Worm (Caenorhabditis elegans): ENCODE data around the gene paqr-1.

The paqr-1 gene

DNA sequence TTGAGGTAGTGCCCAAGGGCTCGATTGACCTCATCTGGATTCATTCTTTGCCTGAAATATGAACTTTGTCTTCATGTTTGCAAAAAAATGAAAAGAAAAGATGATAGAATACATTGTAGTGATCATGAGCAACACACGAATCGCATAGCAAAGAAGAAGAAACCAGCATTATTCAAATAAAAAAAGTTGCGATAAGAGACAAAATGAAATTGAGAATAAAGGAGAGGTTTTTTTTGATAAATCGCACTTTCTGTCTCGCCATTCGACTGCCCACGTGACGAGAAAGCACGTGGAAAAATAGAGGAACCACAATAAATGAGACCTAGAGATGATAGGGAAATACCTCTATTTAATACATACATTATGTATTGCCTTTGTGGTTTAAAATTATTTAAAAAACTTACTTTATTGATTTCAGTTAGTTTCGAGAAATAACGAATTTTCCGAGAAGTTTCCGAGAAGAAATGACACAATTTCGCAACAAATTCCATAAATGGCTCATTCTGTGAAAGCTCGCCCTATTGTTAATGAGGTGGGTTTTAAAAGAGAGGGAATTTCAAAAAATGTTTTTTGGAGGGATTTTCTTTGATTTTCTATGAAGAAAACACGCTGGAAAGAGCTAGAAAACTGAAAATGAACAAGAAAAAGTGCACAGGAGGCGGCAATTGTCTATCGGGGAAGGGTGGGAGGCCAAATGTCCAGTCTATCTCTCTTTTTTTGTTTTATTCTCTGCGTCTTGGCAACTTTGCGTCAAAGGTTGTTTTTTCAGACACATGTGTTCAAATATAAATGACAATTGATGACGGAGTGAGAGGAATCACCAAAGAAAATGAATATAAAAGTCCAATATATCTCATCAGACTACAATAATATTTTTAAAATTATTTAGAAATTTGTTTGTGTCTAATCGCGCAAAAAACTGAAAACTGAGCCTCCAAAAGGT is at the start of gene paqr-1:
Gene paqr-1 (minus strand): TSS at position 51 of the 943 bp plus-strand sequence.
- TF ChIP-seq sptf-1 (tag; optimal IDR thresholded peaks at IDR 0.05) (no peak), cnd-1 (tag; optimal IDR thresholded peaks at IDR 0.05) (no peak), nhr-237 (tag; optimal IDR thresholded peaks at IDR 0.05) (no peak), drap-1 (GFP tag; optimal IDR thresholded peaks at IDR 0.05) (no peak), hlh-1 (tag; optimal IDR thresholded peaks at IDR 0.05) (peak; percentile 41), ces-1 (GFP tag; optimal IDR thresholded peaks at IDR 0.05) (peak; percentile 56), tbx-8 (GFP tag; optimal IDR thresholded peaks at IDR 0.05) (no peak), mls-2 (tag; optimal IDR thresholded peaks at IDR 0.05) (no peak), unc-62 (GFP tag; optimal IDR thresholded peaks at IDR 0.05) (no peak), blmp-1 (tag; optimal IDR thresholded peaks at IDR 0.05) (no peak), nhr-28 (tag; optimal IDR thresholded peaks at IDR 0.05) (no peak)

DNA sequence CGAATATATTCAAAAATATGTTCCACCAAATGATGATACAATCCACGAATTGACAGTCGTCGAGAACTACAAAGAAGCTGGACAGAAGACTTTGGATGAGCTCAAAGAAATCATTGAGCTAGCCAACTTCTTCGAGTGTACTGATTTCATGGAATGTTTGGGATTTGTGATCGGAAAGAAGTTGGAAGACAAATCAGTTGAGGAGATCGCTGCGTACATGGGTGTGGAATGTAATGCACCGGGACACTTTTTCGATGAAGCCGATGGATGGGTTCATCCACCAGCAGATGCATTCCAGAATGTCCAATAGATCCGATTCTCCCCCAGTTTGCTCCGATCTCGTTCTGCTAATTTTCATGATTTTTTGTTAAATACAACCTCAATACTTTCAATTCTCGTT is 48.3 kb upstream of the paqr-1 start:
- TF ChIP-seq unc-39 (tag; optimal IDR thresholded peaks at IDR 0.05) (no peak), lin-13 (tag; optimal IDR thresholded peaks at IDR 0.05) (no peak), bed-3 (GFP tag; optimal IDR thresholded peaks at IDR 0.05) (no peak), M03D4.4 (tag; optimal IDR thresholded peaks at IDR 0.05) (no peak), elt-1 (tag; optimal IDR thresholded peaks at IDR 0.05; ENCODE audit: borderline replicate concordance, insufficient read depth) (no peak), cnd-1 (tag; optimal IDR thresholded peaks at IDR 0.05) (no peak), mep-1 (tag; optimal IDR thresholded peaks at IDR 0.05) (no peak), ceh-83 (GFP tag; optimal IDR thresholded peaks at IDR 0.05) (no peak), sem-2 (GFP tag; optimal IDR thresholded peaks at IDR 0.05) (no peak), mab-5 (tag; optimal IDR thresholded peaks at IDR 0.05) (no peak), elt-3 (tag; optimal IDR thresholded peaks at IDR 0.05) (no peak), flh-1 (GFP tag; optimal IDR thresholded peaks at IDR 0.05) (no peak)

- no peak for TF ChIP-seq unc-39 (tag; optimal IDR thresholded peaks at IDR 0.05)
- TF ChIP-seq nhr-237 (tag; optimal IDR thresholded peaks at IDR 0.05) = no peak
- TF ChIP-seq sem-2 (GFP tag; optimal IDR thresholded peaks at IDR 0.05) = no peak
- no peak for TF ChIP-seq mab-5 (tag; optimal IDR thresholded peaks at IDR 0.05)
- TF ChIP-seq nhr-76 (tag; optimal IDR thresholded peaks at IDR 0.05) = no peak
- TF ChIP-seq drap-1 (GFP tag; optimal IDR thresholded peaks at IDR 0.05) = no peak
- TF ChIP-seq flh-1 (GFP tag; optimal IDR thresholded peaks at IDR 0.05) = no peak
- TF ChIP-seq unc-120 (tag; optimal IDR thresholded peaks at IDR 0.05; ENCODE audit: poor library complexity, severe bottlenecking) = no peak
- no peak for TF ChIP-seq mls-2 (tag; optimal IDR thresholded peaks at IDR 0.05)
- no peak for TF ChIP-seq ceh-83 (GFP tag; optimal IDR thresholded peaks at IDR 0.05)
- no peak for TF ChIP-seq nhr-28 (tag; optimal IDR thresholded peaks at IDR 0.05)
- no peak for TF ChIP-seq mep-1 (tag; optimal IDR thresholded peaks at IDR 0.05)
- no peak for TF ChIP-seq snpc-4 (tag; optimal IDR thresholded peaks at IDR 0.05)
- TF ChIP-seq cnd-1 (tag; optimal IDR thresholded peaks at IDR 0.05) = no peak
- no peak for TF ChIP-seq lin-32 (GFP tag; optimal IDR thresholded peaks at IDR 0.05)
- no peak for TF ChIP-seq bed-3 (GFP tag; optimal IDR thresholded peaks at IDR 0.05)
These were observed 47.1 kb upstream of the paqr-1 start, which contains the start of gene F15B10.3 for ce11 chrIV:6602376-6602775. F15B10.3 (plus strand) TSS chrIV:6602676.

DNA sequence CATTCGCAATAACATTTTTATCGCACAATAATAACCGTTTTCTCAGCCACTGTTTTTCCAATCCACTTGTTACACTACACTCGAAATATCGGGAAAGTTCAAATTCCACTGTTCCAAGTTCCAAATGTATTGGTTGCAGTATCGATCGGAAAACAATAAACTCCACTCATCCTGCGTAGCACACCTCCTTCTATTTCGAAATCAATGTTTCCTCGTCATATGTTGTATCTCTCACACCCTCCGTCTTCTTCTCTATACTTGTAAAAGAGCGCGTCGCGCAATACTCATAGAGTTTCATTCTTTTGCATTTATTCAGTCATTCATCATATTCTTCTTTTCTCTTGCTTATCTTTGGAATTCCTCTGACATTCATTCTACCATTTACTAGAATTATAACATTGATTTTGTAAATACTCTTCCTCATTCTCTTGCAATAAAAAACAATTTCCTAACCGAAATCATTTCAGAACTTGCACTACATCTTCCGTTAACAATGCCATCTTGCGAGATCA is 46.0 kb upstream of the paqr-1 start, which contains the start of gene sup-36:
Gene sup-36 (plus strand): TSS at position 462 of the 512 bp plus-strand sequence.
- no peak for TF ChIP-seq sem-2 (GFP tag; optimal IDR thresholded peaks at IDR 0.05)
- peak; percentile 63 for TF ChIP-seq ceh-39 (tag; optimal IDR thresholded peaks at IDR 0.05)
- peak; percentile 52 for TF ChIP-seq hlh-1 (tag; optimal IDR thresholded peaks at IDR 0.05)
- TF ChIP-seq mls-2 (tag; optimal IDR thresholded peaks at IDR 0.05) = no peak
- no peak for TF ChIP-seq nhr-237 (tag; optimal IDR thresholded peaks at IDR 0.05)
- no peak for TF ChIP-seq nhr-76 (tag; optimal IDR thresholded peaks at IDR 0.05)

DNA sequence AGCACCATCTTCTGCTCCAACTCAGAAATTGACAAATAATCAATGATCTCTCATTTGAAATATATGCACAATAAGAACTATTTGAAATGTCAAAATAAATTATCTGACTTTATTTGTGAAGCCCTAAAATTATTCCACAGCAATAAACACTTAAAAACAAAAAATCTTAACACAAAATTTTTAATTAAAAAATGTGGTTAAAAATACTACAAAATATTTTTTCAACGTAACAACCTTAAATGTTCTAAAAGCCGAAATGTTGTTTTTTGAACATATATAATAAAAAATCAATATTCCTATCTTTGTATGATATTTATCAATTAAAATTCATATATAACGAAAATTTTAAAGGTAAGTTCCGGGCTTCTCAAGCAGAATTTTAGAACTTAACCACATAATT is 44.2 kb upstream of the paqr-1 start, which contains the start of gene F38A5.8:
Gene F38A5.8 (plus strand): TSS at position 301 of the 400 bp plus-strand sequence.
- TF ChIP-seq nhr-2 (tag; optimal IDR thresholded peaks at IDR 0.05) (no peak), ceh-43 (GFP tag; optimal IDR thresholded peaks at IDR 0.05) (no peak), flh-1 (GFP tag; optimal IDR thresholded peaks at IDR 0.05) (no peak), bed-3 (GFP tag; optimal IDR thresholded peaks at IDR 0.05) (no peak), M03D4.4 (tag; optimal IDR thresholded peaks at IDR 0.05) (no peak), blmp-1 (tag; optimal IDR thresholded peaks at IDR 0.05) (no peak), drap-1 (GFP tag; optimal IDR thresholded peaks at IDR 0.05) (no peak), tbx-8 (GFP tag; optimal IDR thresholded peaks at IDR 0.05) (no peak), nhr-28 (tag; optimal IDR thresholded peaks at IDR 0.05) (no peak), lin-13 (tag; optimal IDR thresholded peaks at IDR 0.05) (no peak), lsy-2 (tag; optimal IDR thresholded peaks at IDR 0.05) (no peak), zip-8 (tag; optimal IDR thresholded peaks at IDR 0.05) (no peak), elt-3 (tag; optimal IDR thresholded peaks at IDR 0.05) (no peak), nhr-237 (tag; optimal IDR thresholded peaks at IDR 0.05) (no peak), mls-2 (tag; optimal IDR thresholded peaks at IDR 0.05) (no peak), snpc-4 (tag; optimal IDR thresholded peaks at IDR 0.05) (no peak), pha-4 (tag; optimal IDR thresholded peaks at IDR 0.05) (no peak), elt-1 (tag; optimal IDR thresholded peaks at IDR 0.05; ENCODE audit: borderline replicate concordance, insufficient read depth) (no peak)

Data from whole organism, mixed stage, embryonic.